Worm (Caenorhabditis elegans): ENCODE data around the gene pudl-2.
"Not testable (repeated sequence)": the region's sequence is repeated elsewhere in the genome, so short reads cannot be mapped to it uniquely, and the experiment has no call there.

DNA sequence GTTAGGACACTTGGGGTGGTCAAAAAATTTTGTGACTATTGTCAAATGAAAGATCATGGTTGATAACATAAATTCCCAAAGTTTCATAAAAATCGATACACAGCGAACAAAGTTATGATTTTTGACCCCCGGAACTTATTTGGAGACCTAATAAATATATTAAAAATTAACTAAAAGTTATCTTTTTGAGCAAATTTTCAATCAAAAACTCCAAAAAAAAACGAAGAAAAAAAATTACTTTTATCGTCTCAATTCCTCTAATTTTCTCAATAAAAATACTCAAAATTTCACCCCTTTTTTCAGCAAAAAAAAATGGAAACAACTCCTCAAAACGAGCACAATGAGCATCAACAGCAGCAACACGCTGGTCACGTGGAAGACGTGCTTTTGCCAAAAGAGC, 46.2 kb upstream of the pudl-2 start, which contains the start of gene atln-1:
- TF ChIP-seq pha-4 (tag; optimal IDR thresholded peaks at IDR 0.05); nhr-237 (tag; optimal IDR thresholded peaks at IDR 0.05); lin-32 (GFP tag; optimal IDR thresholded peaks at IDR 0.05); lin-13 (tag; optimal IDR thresholded peaks at IDR 0.05); ces-1 (GFP tag; optimal IDR thresholded peaks at IDR 0.05); nhr-12 (tag; optimal IDR thresholded peaks at IDR 0.05); elt-1 (tag; optimal IDR thresholded peaks at IDR 0.05; ENCODE audit: borderline replicate concordance, insufficient read depth); elt-3 (tag; optimal IDR thresholded peaks at IDR 0.05); sptf-1 (tag; optimal IDR thresholded peaks at IDR 0.05); ztf-11 (tag; optimal IDR thresholded peaks at IDR 0.05): not testable (repeated sequence)

Measured in whole organism, mixed stage, embryonic.